Worm (Caenorhabditis elegans): ENCODE results near the gene cit-1.2.

Gene cit-1.2

DNA sequence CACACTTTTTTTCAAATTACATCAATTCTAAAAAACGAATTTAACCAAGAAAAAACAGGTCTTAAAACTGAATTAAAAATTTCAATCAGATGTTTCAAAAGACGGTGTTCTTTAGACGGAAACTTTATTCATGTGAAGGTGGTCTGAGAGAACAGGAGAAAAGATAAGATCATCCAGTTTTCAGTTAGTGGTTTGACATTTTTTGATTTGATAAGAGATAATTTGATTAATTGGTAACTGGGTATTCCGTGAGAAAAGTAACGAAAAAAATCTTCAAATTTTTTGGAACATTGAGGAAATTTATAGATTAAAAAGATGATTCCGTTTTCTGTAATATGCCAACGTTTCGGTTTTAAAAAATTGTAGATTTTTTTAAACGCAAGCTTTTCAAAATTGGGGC lies 25.9 kb downstream of the cit-1.2 start:
- TF ChIP-seq ahr-1 (tag; optimal IDR thresholded peaks at IDR 0.05) = no peak
- no peak for TF ChIP-seq hlh-15 (tag; optimal IDR thresholded peaks at IDR 0.05)
- no peak for TF ChIP-seq rnt-1 (tag; optimal IDR thresholded peaks at IDR 0.05)
- no peak for TF ChIP-seq pha-4 (tag; optimal IDR thresholded peaks at IDR 0.05)
- TF ChIP-seq ref-2 (tag; optimal IDR thresholded peaks at IDR 0.05) = no peak
- TF ChIP-seq unc-42 (tag; optimal IDR thresholded peaks at IDR 0.05) = no peak
- no peak for TF ChIP-seq ttx-3 (tag; optimal IDR thresholded peaks at IDR 0.05)
- no peak for TF ChIP-seq hlh-6 (tag; optimal IDR thresholded peaks at IDR 0.05)
- TF ChIP-seq syd-9 (tag; optimal IDR thresholded peaks at IDR 0.05) = no peak
- no peak for TF ChIP-seq tbx-7 (tag; optimal IDR thresholded peaks at IDR 0.05)
- no peak for TF ChIP-seq ceh-30 (tag; optimal IDR thresholded peaks at IDR 0.05)

DNA sequence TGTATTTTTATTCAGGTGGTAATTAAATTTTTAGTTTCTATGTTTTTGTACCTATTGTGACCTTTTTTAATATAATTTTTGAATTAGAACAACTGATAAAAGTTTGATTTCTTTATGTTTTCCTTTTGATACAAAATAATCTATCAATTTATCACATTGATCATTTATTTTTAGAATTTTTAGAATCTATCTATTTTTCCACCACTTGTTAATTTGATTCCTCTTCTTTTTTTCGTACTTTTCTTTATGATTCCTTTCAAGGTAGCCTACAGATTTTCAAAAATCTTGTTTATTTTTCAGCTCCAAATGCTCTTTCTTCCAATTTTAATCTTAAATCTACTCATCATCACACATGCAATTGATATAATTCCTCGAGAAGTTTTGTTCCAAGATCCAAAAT lies 27.4 kb downstream of the cit-1.2 start, which contains the start of gene dpf-6:
TSS of gene dpf-6 (plus strand) at position 301 of the 400 bp plus-strand sequence.
- TF ChIP-seq T23F11.4 (GFP tag; optimal IDR thresholded peaks at IDR 0.05) (no peak), K09A11.1 (tag; optimal IDR thresholded peaks at IDR 0.05; ENCODE audit: insufficient read depth) (no peak), elt-2 (tag; optimal IDR thresholded peaks at IDR 0.05) (no peak), unc-3 (GFP tag; conservative IDR thresholded peaks at IDR 0.05) (no peak), unc-3 (tag; optimal IDR thresholded peaks at IDR 0.05) (no peak), ama-1 (optimal IDR thresholded peaks at IDR 0.05) (no peak), ceh-14 (tag; optimal IDR thresholded peaks at IDR 0.05) (no peak), npax-4 (tag; optimal IDR thresholded peaks at IDR 0.05) (no peak), lim-6 (tag; optimal IDR thresholded peaks at IDR 0.05) (no peak)

DNA sequence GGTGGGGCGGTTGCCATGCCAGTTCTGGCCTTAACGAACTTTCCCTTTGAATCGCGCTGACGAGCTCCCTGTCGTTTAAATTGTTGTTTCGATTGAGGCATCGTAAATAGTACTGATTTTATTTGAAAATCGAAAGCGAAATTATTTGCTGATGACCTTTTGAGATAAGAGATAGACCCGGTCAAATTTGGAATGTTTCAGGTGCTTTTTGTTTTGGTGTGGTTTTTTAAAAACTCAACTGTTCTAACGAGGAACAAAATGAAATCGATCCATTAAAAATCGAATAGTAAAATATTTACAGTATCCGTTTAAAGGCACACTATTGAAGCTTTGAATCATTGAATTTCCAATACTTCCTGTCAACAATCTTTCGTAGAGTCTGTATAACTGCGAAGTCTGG lies 32.2 kb downstream of the cit-1.2 start, which contains the start of gene K12H4.6:
TSS of gene K12H4.6 (minus strand) at position 101 of the 400 bp plus-strand sequence.
- no peak for TF ChIP-seq pqm-1 (tag; optimal IDR thresholded peaks at IDR 0.05)

DNA sequence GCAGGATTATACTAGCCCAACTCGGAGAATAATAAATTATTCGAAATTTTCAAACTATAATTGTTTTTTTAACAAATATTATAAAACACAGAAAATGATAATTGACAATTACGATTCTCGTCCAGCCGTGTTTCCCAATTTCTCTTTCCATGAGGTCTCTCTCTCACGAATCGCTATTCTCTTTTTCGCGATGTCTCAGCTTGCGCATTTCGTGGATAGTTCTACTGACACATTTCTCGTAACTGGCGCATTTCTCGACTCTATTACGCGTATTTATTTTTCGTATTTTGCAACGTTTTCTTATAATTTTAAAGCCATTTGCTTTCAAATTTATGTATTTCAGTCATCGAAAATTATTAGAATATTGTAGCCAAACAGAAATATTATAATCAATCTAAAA lies 33.2 kb downstream of the cit-1.2 start:
- TF ChIP-seq T23F11.4 (GFP tag; optimal IDR thresholded peaks at IDR 0.05) = peak; percentile 99
- peak; percentile 23 for TF ChIP-seq unc-55 (GFP tag; optimal IDR thresholded peaks at IDR 0.05)
- TF ChIP-seq fax-1 (tag; optimal IDR thresholded peaks at IDR 0.05) = peak; percentile 100
- peak; percentile 99 for TF ChIP-seq sox-4 (tag; optimal IDR thresholded peaks at IDR 0.05)
- TF ChIP-seq ttx-3 (tag; optimal IDR thresholded peaks at IDR 0.05) = peak; percentile 100
- peak; percentile 100 for TF ChIP-seq pqm-1 (tag; optimal IDR thresholded peaks at IDR 0.05)
- TF ChIP-seq ama-1 (optimal IDR thresholded peaks at IDR 0.05) = no peak
- peak; percentile 100 for TF ChIP-seq ceh-14 (tag; optimal IDR thresholded peaks at IDR 0.05)
- TF ChIP-seq hlh-30 (tag; optimal IDR thresholded peaks at IDR 0.05; ENCODE audit: insufficient read depth) = peak; percentile 76
- TF ChIP-seq ceh-9 (tag; optimal IDR thresholded peaks at IDR 0.05) = peak; percentile 91
- peak; percentile 100 for TF ChIP-seq ceh-31 (tag; optimal IDR thresholded peaks at IDR 0.05)
- peak; percentile 100 for TF ChIP-seq ceh-34 (tag; optimal IDR thresholded peaks at IDR 0.05)
- peak; percentile 98 for TF ChIP-seq pha-2 (tag; optimal IDR thresholded peaks at IDR 0.05)
- peak; percentile 100 for TF ChIP-seq ceh-18 (tag; optimal IDR thresholded peaks at IDR 0.05)
- TF ChIP-seq elt-4 (tag; optimal IDR thresholded peaks at IDR 0.05) = peak; percentile 100
- TF ChIP-seq odd-2 (tag; optimal IDR thresholded peaks at IDR 0.05) = no peak
- TF ChIP-seq zip-5 (tag; optimal IDR thresholded peaks at IDR 0.05) = peak; percentile 100
- peak; percentile 100 for TF ChIP-seq unc-3 (GFP tag; conservative IDR thresholded peaks at IDR 0.05)
- peak; percentile 100 for TF ChIP-seq unc-3 (tag; optimal IDR thresholded peaks at IDR 0.05)
- peak; percentile 100 for TF ChIP-seq tbx-7 (tag; optimal IDR thresholded peaks at IDR 0.05)
- peak; percentile 88 for TF ChIP-seq K09A11.1 (tag; optimal IDR thresholded peaks at IDR 0.05; ENCODE audit: insufficient read depth)
- TF ChIP-seq nhr-232 (tag; optimal IDR thresholded peaks at IDR 0.05) = peak; percentile 96
- peak; percentile 100 for TF ChIP-seq elt-2 (tag; optimal IDR thresholded peaks at IDR 0.05)
- peak; percentile 100 for TF ChIP-seq syd-9 (tag; optimal IDR thresholded peaks at IDR 0.05)
- TF ChIP-seq pat-9 (tag; optimal IDR thresholded peaks at IDR 0.05) = peak; percentile 99
- TF ChIP-seq ceh-6 (GFP tag; optimal IDR thresholded peaks at IDR 0.05) = peak; percentile 98
- peak; percentile 100 for TF ChIP-seq lim-6 (tag; optimal IDR thresholded peaks at IDR 0.05)
- TF ChIP-seq gmeb-2 (tag; optimal IDR thresholded peaks at IDR 0.05) = peak; percentile 99
- TF ChIP-seq ceh-30 (tag; optimal IDR thresholded peaks at IDR 0.05) = no peak
- TF ChIP-seq unc-86 (tag; optimal IDR thresholded peaks at IDR 0.05) = peak; percentile 100
- peak; percentile 100 for TF ChIP-seq F13H6.1 (tag; optimal IDR thresholded peaks at IDR 0.05)
- peak; percentile 100 for TF ChIP-seq rnt-1 (tag; optimal IDR thresholded peaks at IDR 0.05)
- peak; percentile 53 for TF ChIP-seq pros-1 (tag; optimal IDR thresholded peaks at IDR 0.05)
- TF ChIP-seq fkh-10 (GFP tag; optimal IDR thresholded peaks at IDR 0.05) = peak; percentile 42
- peak; percentile 100 for TF ChIP-seq ahr-1 (tag; optimal IDR thresholded peaks at IDR 0.05)
- TF ChIP-seq fkh-6 (tag; optimal IDR thresholded peaks at IDR 0.05) = peak; percentile 99
- TF ChIP-seq npax-4 (tag; optimal IDR thresholded peaks at IDR 0.05) = peak; percentile 99
- peak; percentile 100 for TF ChIP-seq dmd-4 (tag; optimal IDR thresholded peaks at IDR 0.05; ENCODE audit: borderline replicate concordance)
- peak; percentile 100 for TF ChIP-seq ref-2 (tag; optimal IDR thresholded peaks at IDR 0.05)
- peak; percentile 97 for TF ChIP-seq sox-2 (GFP tag; IDR thresholded peaks at IDR 0.05)
